Worm (Caenorhabditis elegans) whole organism, L2 larva: ENCODE results near the gene nspb-10.
A peak's percentile ranks its signal among the peaks of the same experiment; 100 is the strongest.

Source experiments
- C34F6.9 ChIP-seq: fragments of 150-350 bp; optimal IDR thresholded peaks from 2 replicates; lab custom pipeline; 2014; ENCODE audit warnings: missing biosample characterization, missing genetic modification characterization
- F13H6.1 ChIP-seq: sonication (generic microtip); optimal IDR thresholded peaks from 2 replicates; lab custom pipeline; 2016; ENCODE audit warnings: missing genetic modification characterization, missing compliant biosample characterization
- Y55F3AM.14 ChIP-seq: fragments of 200-800 bp; sonication (Bioruptor generic); optimal IDR thresholded peaks from 2 replicates; lab custom pipeline; 2018; ENCODE audit warnings: mild to moderate bottlenecking, missing genetic modification characterization, missing compliant biosample characterization
- ZK546.5 ChIP-seq: sonication (generic microtip); optimal IDR thresholded peaks from 2 replicates; lab custom pipeline; 2017; ENCODE audit warnings: missing biosample characterization, missing genetic modification characterization
- ama-1 ChIP-seq: fragments of 150-350 bp; optimal IDR thresholded peaks from 2 replicates; lab custom pipeline; 2018; ENCODE audit warnings: inconsistent platforms
- ceh-16 ChIP-seq: fragments of 150-350 bp; optimal IDR thresholded peaks from 2 replicates; lab custom pipeline; 2014; ENCODE audit warnings: missing biosample characterization, missing genetic modification characterization
- dmd-4 ChIP-seq: sonication (generic microtip); optimal IDR thresholded peaks from 2 replicates; lab custom pipeline; 2017; ENCODE audit warnings: missing biosample characterization, missing genetic modification characterization
- elt-1 ChIP-seq: fragments of 150-350 bp; optimal IDR thresholded peaks from 2 replicates; lab custom pipeline; 2014; ENCODE audit warnings: missing biosample characterization, missing genetic modification characterization
- elt-3 ChIP-seq: sonication (generic microtip); optimal IDR thresholded peaks from 2 replicates; lab custom pipeline; 2017; ENCODE audit warnings: missing biosample characterization, missing genetic modification characterization
- gmeb-1 ChIP-seq: fragments of 150-350 bp; optimal IDR thresholded peaks from 2 replicates; lab custom pipeline; 2014; ENCODE audit warnings: missing biosample characterization, missing genetic modification characterization
- lin-39 ChIP-seq: fragments of 150-350 bp; optimal IDR thresholded peaks from 2 replicates; lab custom pipeline; 2014; ENCODE audit warnings: missing biosample characterization, missing genetic modification reagents, missing genetic modification characterization
- lsy-2 ChIP-seq, 2 experiments: fragments of 150-350 bp in 1 of 2; sonication (generic microtip) in 1 of 2; optimal IDR thresholded peaks; 2 replicates each; lab custom pipeline; 2014 to 2017; ENCODE audit warnings: missing biosample characterization in 2 of 2, missing genetic modification characterization in 2 of 2
- mbf-1 ChIP-seq: sonication (generic microtip); optimal IDR thresholded peaks from 2 replicates; lab custom pipeline; 2017; ENCODE audit warnings: missing biosample characterization, missing genetic modification characterization
- nhr-11 ChIP-seq: fragments of 150-350 bp; optimal IDR thresholded peaks from 2 replicates; lab custom pipeline; 2014; ENCODE audit warnings: missing biosample characterization, missing genetic modification characterization
- nhr-129 ChIP-seq: fragments of 150-350 bp; optimal IDR thresholded peaks from 2 replicates; lab custom pipeline; 2014; ENCODE audit warnings: missing biosample characterization, missing genetic modification characterization
- nhr-21 ChIP-seq: fragments of 150-350 bp; optimal IDR thresholded peaks from 2 replicates; lab custom pipeline; 2014; ENCODE audit warnings: missing biosample characterization, missing genetic modification characterization
- nhr-25 ChIP-seq: fragments of 150-350 bp; sonication (generic microtip); optimal IDR thresholded peaks from 3 replicates; lab custom pipeline; 2014; ENCODE audit warnings: missing biosample characterization, missing genetic modification characterization
- peb-1 ChIP-seq: fragments of 150-350 bp; optimal IDR thresholded peaks from 2 replicates; lab custom pipeline; 2014; ENCODE audit warnings: missing biosample characterization, missing genetic modification characterization
- sma-3 ChIP-seq: sonication (generic microtip); optimal IDR thresholded peaks from 2 replicates; lab custom pipeline; 2016; ENCODE audit warnings: missing genetic modification reagents, missing genetic modification characterization, missing compliant biosample characterization
- sma-9 ChIP-seq, 2 experiments: fragments of 150-350 bp in 1 of 2; sonication (generic microtip) in 1 of 2; optimal IDR thresholded peaks; 2 replicates each; lab custom pipeline; 2014 to 2016; ENCODE audit warnings: missing genetic modification characterization in 2 of 2, mild to moderate bottlenecking in 1 of 2, missing biosample characterization in 1 of 2, missing compliant biosample characterization in 1 of 2, missing genetic modification reagents in 1 of 2, moderate library complexity in 1 of 2
- snpc-4 ChIP-seq: fragments of 150-350 bp; optimal IDR thresholded peaks from 2 replicates; lab custom pipeline; 2014; ENCODE audit warnings: missing biosample characterization, missing genetic modification characterization
- unc-39 ChIP-seq: fragments of 150-350 bp; optimal IDR thresholded peaks from 2 replicates; lab custom pipeline; 2014; ENCODE audit warnings: missing biosample characterization, missing genetic modification characterization
- unc-55 ChIP-seq: fragments of 150-350 bp; sonication (generic microtip); optimal IDR thresholded peaks from 3 replicates; lab custom pipeline; 2014; ENCODE audit warnings: missing biosample characterization, missing genetic modification reagents, missing genetic modification characterization
- zag-1 ChIP-seq: fragments of 150-350 bp; optimal IDR thresholded peaks from 2 replicates; lab custom pipeline; 2014; ENCODE audit warnings: missing biosample characterization, missing genetic modification characterization
- ztf-11 ChIP-seq: sonication (generic microtip); optimal IDR thresholded peaks from 2 replicates; lab custom pipeline; 2017; ENCODE audit warnings: missing biosample characterization, missing genetic modification characterization

Gene nspb-10

DNA sequence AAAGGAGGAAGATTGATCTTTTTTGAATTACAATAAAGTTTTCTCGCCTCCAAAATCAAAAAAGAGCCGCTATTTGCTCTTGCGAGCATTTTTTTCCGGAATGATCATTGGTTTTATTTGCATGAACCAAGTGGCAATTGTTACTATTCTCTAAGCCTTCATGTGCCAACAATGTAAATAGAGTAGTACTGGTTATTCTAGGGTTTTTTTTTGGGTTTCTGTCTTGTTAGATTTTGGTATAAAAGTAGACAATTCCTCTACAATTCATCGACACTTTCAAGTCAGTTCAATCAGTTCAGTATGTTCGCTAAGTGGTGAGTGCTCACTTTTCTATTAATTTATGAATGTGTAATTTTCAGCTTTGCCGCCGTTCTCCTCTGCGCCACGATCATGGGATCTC is 10.0 kb downstream of the nspb-10 start, which contains the start of gene nspb-7:
nspb-7 (plus strand) TSS at position 301 of the 400 bp plus-strand sequence.
- TF ChIP-seq nhr-11 (tag; lab: Kevin White, UChicago): no peak
- TF ChIP-seq lsy-2 (tag; optimal IDR thresholded peaks at IDR 0.05; lab: Kevin White, UChicago): no peak
- TF ChIP-seq unc-55 (GFP tag; lab: Kevin White, UChicago): no peak

DNA sequence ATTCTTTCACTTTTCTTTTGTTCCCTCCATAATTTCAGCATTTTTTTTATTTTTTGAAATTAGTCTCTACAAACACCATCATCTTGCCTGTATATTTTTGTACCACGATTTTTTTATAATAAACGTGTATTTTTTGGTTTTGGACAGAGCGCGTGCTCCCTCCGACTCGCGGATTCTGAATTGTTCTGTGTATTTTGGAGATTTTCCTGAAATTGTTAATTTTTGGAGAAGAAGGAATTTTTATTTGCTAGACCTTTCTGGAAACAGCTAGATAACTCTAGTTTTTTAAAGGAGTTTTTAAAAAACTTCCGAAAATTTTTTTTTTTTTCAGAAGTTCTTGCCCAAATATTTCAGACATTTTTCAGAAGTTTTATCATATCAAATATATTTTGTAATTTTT is 11.6 kb downstream of the nspb-10 start, which contains the start of gene C01G12.13:
C01G12.13 (plus strand) TSS at position 301 of the 400 bp plus-strand sequence.
- no peak for TF ChIP-seq nhr-25 (tag; lab: Kevin White, UChicago)
- no peak for TF ChIP-seq zag-1 (tag; lab: Kevin White, UChicago)
- no peak for TF ChIP-seq gmeb-1 (tag; lab: Kevin White, UChicago)

DNA sequence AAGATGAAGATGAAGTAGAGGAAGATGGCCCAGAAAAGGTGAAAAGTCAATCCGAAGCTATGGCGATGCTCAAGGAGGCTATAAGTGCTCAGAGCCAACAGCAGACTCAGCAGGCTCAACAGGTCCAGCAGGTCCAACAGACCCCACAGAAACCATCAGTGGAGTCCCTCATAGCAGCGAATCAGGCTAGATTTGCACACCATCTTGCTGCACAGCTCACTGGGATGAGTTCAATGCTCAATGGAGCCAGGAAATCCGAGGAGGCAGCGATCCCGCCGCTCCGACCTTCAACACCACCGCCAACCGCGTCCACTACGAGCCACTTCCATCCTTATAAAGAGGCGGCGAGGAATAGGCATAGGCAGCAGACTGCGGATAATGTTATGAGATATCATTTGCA is 13.3 kb downstream of the nspb-10 start:
- no peak for TF ChIP-seq nhr-129 (tag; lab: Kevin White, UChicago)
- TF ChIP-seq sma-9 (GFP tag; optimal IDR thresholded peaks at IDR 0.05; lab: Kevin White, UChicago): no peak
- no peak for TF ChIP-seq sma-9 (tag; optimal IDR thresholded peaks at IDR 0.05; lab: Kevin White, UChicago)
- no peak for TF ChIP-seq ceh-16 (tag; lab: Kevin White, UChicago)
- TF ChIP-seq ZK546.5 (tag; lab: Kevin White, UChicago): no peak
- no peak for TF ChIP-seq peb-1 (tag; lab: Kevin White, UChicago)
- TF ChIP-seq, all 48 proteins: peak for 0

DNA sequence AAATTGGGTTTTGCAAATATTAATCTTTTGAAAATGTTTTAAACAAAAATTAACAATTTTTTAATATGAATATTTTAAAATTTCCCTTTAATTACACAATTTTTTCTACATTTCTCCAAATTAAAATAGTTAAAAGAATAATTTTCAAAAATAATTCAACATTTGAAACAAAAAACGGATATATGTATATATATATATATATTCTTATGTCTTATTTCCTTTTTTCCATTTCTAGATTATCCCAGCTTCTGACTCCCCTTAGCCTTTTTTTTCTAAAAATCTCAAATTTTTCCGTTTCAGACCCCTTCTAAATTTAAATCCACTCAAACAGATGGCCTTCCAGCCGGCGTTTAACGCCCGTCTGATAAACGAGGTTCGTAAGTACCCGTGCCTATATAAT is 14.7 kb downstream of the nspb-10 start, which contains the start of gene madf-5:
madf-5 (plus strand) TSS at position 301 of the 400 bp plus-strand sequence.
- TF ChIP-seq dmd-4 (tag; lab: Kevin White, UChicago): no peak

DNA sequence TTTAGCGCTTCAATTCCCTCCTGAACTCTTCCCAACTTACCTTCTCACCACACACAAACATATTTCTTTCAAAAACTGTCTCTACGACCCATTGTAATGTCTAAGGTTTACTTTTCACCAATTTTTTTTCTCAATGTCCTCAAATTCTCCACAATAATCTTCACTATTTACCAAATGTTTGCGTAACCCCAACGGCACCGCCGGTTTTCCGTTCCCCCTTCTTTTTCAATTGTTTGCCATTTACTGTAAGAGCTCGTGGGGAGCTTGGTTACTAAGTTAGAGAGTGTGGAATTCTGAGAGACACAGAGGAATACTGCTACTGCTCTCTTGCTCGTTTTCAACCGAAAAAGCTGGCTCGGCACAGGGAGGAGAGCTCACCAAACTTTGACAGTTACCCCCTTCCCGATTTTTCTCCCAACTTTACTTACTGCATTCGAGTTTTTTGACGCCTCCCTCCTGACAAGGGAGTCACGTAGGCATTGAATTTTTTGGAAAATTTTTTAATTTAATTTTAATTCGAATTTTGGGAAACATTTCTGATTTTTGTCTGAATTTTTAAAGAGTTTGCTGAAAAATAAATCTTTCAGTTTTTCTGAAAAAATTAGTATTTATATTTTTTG is 17.4 kb downstream of the nspb-10 start:
- TF ChIP-seq F13H6.1 (tag; lab: Kevin White, UChicago) (peak; percentile 54), snpc-4 (tag; lab: Kevin White, UChicago) (no peak), C34F6.9 (no peak), nhr-129 (tag; lab: Kevin White, UChicago) (peak; percentile 42), elt-3 (tag; lab: Kevin White, UChicago) (no peak), nhr-11 (tag; lab: Kevin White, UChicago) (no peak)

DNA sequence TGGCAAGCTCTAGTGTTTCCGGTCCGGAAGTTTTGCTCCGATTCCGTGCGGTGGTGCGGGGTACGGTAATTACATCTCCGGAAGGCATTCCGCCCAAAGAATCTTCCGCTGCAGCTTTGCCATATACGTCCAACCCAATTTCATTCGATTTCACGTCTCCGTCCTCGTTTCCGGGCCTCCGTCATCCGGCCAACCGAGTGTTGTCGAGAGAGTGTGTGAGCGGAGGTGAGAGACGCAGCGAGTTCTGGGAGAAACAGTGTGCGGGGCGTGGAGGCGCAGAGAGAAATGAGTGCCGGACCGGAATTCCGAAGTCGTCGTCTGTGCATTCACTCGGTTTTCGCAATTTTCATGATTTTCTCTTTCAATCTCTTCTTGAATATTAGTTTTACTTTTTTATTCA is 18.7 kb downstream of the nspb-10 start:
- no peak for TF ChIP-seq snpc-4 (tag; lab: Kevin White, UChicago)
- peak; percentile 28 for TF ChIP-seq F13H6.1 (tag; lab: Kevin White, UChicago)
- TF ChIP-seq mbf-1 (tag; lab: Kevin White, UChicago): no peak
- peak in 1 of 2 experiments; percentile 34 for TF ChIP-seq lsy-2 (tag; optimal IDR thresholded peaks at IDR 0.05; lab: Kevin White, UChicago)
- TF ChIP-seq nhr-25 (tag; lab: Kevin White, UChicago): no peak
- no peak for TF ChIP-seq ama-1 (lab: Kevin White, UChicago)
- TF ChIP-seq ZK546.5 (tag; lab: Kevin White, UChicago): no peak
- no peak for TF ChIP-seq ztf-11 (tag; lab: Kevin White, UChicago)
- peak; percentile 19 for TF ChIP-seq unc-55 (GFP tag; lab: Kevin White, UChicago)
- no peak for TF ChIP-seq lin-39 (tag; lab: Kevin White, UChicago)
- TF ChIP-seq nhr-21 (tag; lab: Kevin White, UChicago): no peak
- peak; percentile 5 for TF ChIP-seq sma-9 (GFP tag; optimal IDR thresholded peaks at IDR 0.05; lab: Kevin White, UChicago)
- no peak for TF ChIP-seq sma-9 (tag; optimal IDR thresholded peaks at IDR 0.05; lab: Kevin White, UChicago)

DNA sequence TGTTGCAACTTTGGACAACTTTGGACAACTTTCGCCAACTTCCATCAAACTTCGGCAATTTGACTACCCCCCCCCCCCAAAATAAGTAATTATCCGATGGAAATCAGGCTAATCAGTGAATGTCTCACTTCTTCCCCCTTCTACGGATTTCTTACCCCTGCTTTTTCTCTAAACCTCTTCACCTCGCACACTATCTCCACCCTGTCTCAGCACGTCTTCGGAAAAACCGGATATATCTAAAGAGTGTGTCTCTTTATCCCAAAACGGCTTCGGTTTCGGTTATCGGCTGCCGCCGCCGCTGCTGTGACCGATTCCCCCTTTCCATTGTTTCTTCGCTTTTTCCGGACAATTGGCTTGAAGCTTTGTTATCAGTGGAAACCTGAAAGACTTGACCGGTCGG is 20.3 kb downstream of the nspb-10 start:
- TF ChIP-seq elt-1 (tag; lab: Kevin White, UChicago) (no peak), Y55F3AM.14 (GFP tag; lab: Kevin White, UChicago) (no peak), unc-39 (tag; lab: Kevin White, UChicago) (no peak)

DNA sequence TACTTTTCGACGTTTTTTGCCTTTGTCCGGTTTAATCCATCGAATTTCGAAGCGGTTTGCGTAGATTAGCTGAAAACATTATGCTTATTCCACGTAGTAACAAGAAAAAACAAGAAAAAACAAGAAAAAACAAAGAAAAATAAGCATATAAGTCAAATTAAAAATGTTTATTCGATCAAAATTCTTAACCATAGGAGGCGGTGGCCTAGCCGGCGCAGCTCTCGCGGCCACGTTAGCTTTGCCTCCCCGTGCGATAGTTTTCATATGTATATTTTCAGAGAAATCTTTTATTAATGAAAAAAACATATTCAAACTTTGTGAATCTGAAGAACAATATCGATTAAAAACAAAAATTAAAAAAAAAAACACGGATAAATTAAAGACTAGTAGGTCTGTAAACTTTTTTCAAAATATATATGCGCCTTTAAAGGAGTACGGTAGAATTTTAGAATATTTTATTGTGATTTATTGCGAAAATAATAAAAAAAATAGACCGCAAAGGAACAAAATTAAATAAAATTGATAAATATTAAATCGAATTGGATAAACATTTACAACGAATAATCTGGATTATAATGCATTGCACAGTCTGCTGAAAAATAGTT is 24.2 kb downstream of the nspb-10 start:
- TF ChIP-seq lsy-2 (tag; optimal IDR thresholded peaks at IDR 0.05; lab: Kevin White, UChicago) (peak; percentile 16 to 93), sma-3 (GFP tag; lab: Kevin White, UChicago) (peak; percentile 27), unc-55 (GFP tag; lab: Kevin White, UChicago) (peak; percentile 23)
- TF ChIP-seq, all 48 proteins: peak for 3; not testable (repeated sequence) for 45
